Comparison of ENCODE assay signal across 4 worm cellular contexts in genomic region chrIV:11854777-11855176, ce11.
TF ChIP-seq lines count a peak whose summit lies in the region.

TSS of gene tag-30 (minus strand) at chrIV:11855159.

TF ChIP-seq in whole organism, L1 larva, 84 proteins besides CTCF, POLR2A, EP300 and RAD21 (continued from another document and continues in another):
- TF ChIP-seq unc-98 (GFP tag; IDR thresholded peaks at IDR 0.05; lab: Robert Waterston, UW) = no peak
- no peak for TF ChIP-seq fkh-4 (tag; optimal IDR thresholded peaks at IDR 0.05; lab: Kevin White, UChicago; ENCODE audit: borderline replicate concordance)
- no peak for TF ChIP-seq ets-5 (GFP tag; IDR thresholded peaks at IDR 0.05; lab: Robert Waterston, UW)
- TF ChIP-seq nhr-237 (tag; optimal IDR thresholded peaks at IDR 0.05; lab: Kevin White, UChicago) = no peak
- TF ChIP-seq swsn-7 (tag; optimal IDR thresholded peaks at IDR 0.05; lab: Kevin White, UChicago) = peak; percentile 35
- TF ChIP-seq nhr-90 (tag; optimal IDR thresholded peaks at IDR 0.05; lab: Kevin White, UChicago; ENCODE audit: poor library complexity) = peak; percentile 31
- TF ChIP-seq pag-3 (tag; optimal IDR thresholded peaks at IDR 0.05; lab: Kevin White, UChicago; ENCODE audit: borderline replicate concordance, insufficient read depth) = no peak
- peak; percentile 40 for TF ChIP-seq rnt-1 (tag; optimal IDR thresholded peaks at IDR 0.05; lab: Kevin White, UChicago)
- TF ChIP-seq C16A3.4 (tag; optimal IDR thresholded peaks at IDR 0.05; lab: Kevin White, UChicago) = peak; percentile 67
- no peak for TF ChIP-seq ceh-90 (tag; optimal IDR thresholded peaks at IDR 0.05; lab: Kevin White, UChicago)
- peak; percentile 46 for TF ChIP-seq nhr-20 (tag; optimal IDR thresholded peaks at IDR 0.05; lab: Kevin White, UChicago)
- TF ChIP-seq mep-1 (tag; optimal IDR thresholded peaks at IDR 0.05; lab: Kevin White, UChicago) = no peak
- no peak for TF ChIP-seq ces-1 (GFP tag; optimal IDR thresholded peaks at IDR 0.05; lab: Kevin White, UChicago)
- no peak for TF ChIP-seq sox-4 (tag; optimal IDR thresholded peaks at IDR 0.05; lab: Kevin White, UChicago)
- no peak for TF ChIP-seq ztf-4 (tag; optimal IDR thresholded peaks at IDR 0.05; lab: Kevin White, UChicago)
- no peak for TF ChIP-seq nhr-85 (tag; lab: Kevin White, UChicago)
- no peak for TF ChIP-seq hlh-17 (GFP tag; optimal IDR thresholded peaks at IDR 0.05; lab: Kevin White, UChicago; ENCODE audit: borderline replicate concordance)
- no peak for TF ChIP-seq sup-37 (GFP tag; optimal IDR thresholded peaks at IDR 0.05; lab: Kevin White, UChicago)
- TF ChIP-seq grh-1 (GFP tag; IDR thresholded peaks at IDR 0.05; lab: Robert Waterston, UW) = no peak
- no peak for TF ChIP-seq zip-4 (GFP tag; optimal IDR thresholded peaks at IDR 0.05; lab: Kevin White, UChicago)
- peak; percentile 81 for TF ChIP-seq lin-14 (GFP tag; optimal IDR thresholded peaks at IDR 0.05; lab: Kevin White, UChicago)
- no peak for TF ChIP-seq efl-3 (GFP tag; optimal IDR thresholded peaks at IDR 0.05; lab: Kevin White, UChicago)
- TF ChIP-seq fkh-8 (tag; optimal IDR thresholded peaks at IDR 0.05; lab: Kevin White, UChicago) = no peak
- TF ChIP-seq nhr-71 (tag; optimal IDR thresholded peaks at IDR 0.05; lab: Kevin White, UChicago) = peak; percentile 67
- TF ChIP-seq nhr-19 (GFP tag; conservative IDR thresholded peaks at IDR 0.05; lab: Robert Waterston, UW) = no peak
- no peak for TF ChIP-seq nhr-76 (tag; optimal IDR thresholded peaks at IDR 0.05; lab: Kevin White, UChicago)
- no peak for TF ChIP-seq sptf-1 (tag; optimal IDR thresholded peaks at IDR 0.05; lab: Kevin White, UChicago)
- no peak for TF ChIP-seq blmp-1 (tag; optimal IDR thresholded peaks at IDR 0.05; lab: Kevin White, UChicago)
- TF ChIP-seq lsy-2 (tag; optimal IDR thresholded peaks at IDR 0.05; lab: Kevin White, UChicago) = peak in 1 of 2 experiments; percentile 70
- no peak for TF ChIP-seq aly-2 (tag; optimal IDR thresholded peaks at IDR 0.05; lab: Kevin White, UChicago)
- TF ChIP-seq snpc-4 (tag; optimal IDR thresholded peaks at IDR 0.05; lab: Kevin White, UChicago) = no peak
- TF ChIP-seq unc-62 (GFP tag; optimal IDR thresholded peaks at IDR 0.05; lab: Kevin White, UChicago) = no peak
- no peak for TF ChIP-seq unc-86 (tag; optimal IDR thresholded peaks at IDR 0.05; lab: Kevin White, UChicago)
- TF ChIP-seq tbx-2 (tag; optimal IDR thresholded peaks at IDR 0.05; lab: Kevin White, UChicago) = peak; percentile 37

TF ChIP-seq in whole organism, L3 larva, 47 proteins besides CTCF, POLR2A, EP300 and RAD21 (continued from another document):
- TF ChIP-seq aly-2 (tag; optimal IDR thresholded peaks at IDR 0.05; lab: Kevin White, UChicago) (no peak), ceh-9 (tag; optimal IDR thresholded peaks at IDR 0.05; lab: Kevin White, UChicago) (no peak), ama-1 (optimal IDR thresholded peaks at IDR 0.05; lab: Kevin White, UChicago) (no peak), nhr-25 (tag; optimal IDR thresholded peaks at IDR 0.05; lab: Kevin White, UChicago) (peak; percentile 24), lsy-12 (tag; optimal IDR thresholded peaks at IDR 0.05; lab: Kevin White, UChicago) (no peak), R02D3.7 (tag; optimal IDR thresholded peaks at IDR 0.05; lab: Kevin White, UChicago) (no peak), eor-1 (tag; optimal IDR thresholded peaks at IDR 0.05; lab: Kevin White, UChicago) (no peak), nhr-28 (tag; optimal IDR thresholded peaks at IDR 0.05; lab: Kevin White, UChicago) (no peak), snpc-4 (tag; optimal IDR thresholded peaks at IDR 0.05; lab: Kevin White, UChicago) (peak; percentile 76), elt-1 (tag; optimal IDR thresholded peaks at IDR 0.05; lab: Kevin White, UChicago) (no peak), nhr-43 (tag; optimal IDR thresholded peaks at IDR 0.05; lab: Kevin White, UChicago; ENCODE audit: poor library complexity, severe bottlenecking) (peak; percentile 10), lin-39 (tag; optimal IDR thresholded peaks at IDR 0.05; lab: Kevin White, UChicago) (peak; percentile 12), pqm-1 (tag; optimal IDR thresholded peaks at IDR 0.05; lab: Kevin White, UChicago) (no peak), fos-1 (tag; optimal IDR thresholded peaks at IDR 0.05; lab: Kevin White, UChicago) (no peak), pha-4 (tag; optimal IDR thresholded peaks at IDR 0.05; lab: Kevin White, UChicago) (peak; percentile 96), tbx-2 (tag; optimal IDR thresholded peaks at IDR 0.05; lab: Kevin White, UChicago) (no peak), zag-1 (tag; optimal IDR thresholded peaks at IDR 0.05; lab: Kevin White, UChicago) (no peak), nhr-76 (tag; optimal IDR thresholded peaks at IDR 0.05; lab: Kevin White, UChicago) (no peak), hmg-11 (tag; optimal IDR thresholded peaks at IDR 0.05; lab: Kevin White, UChicago) (no peak), unc-62 (GFP tag; optimal IDR thresholded peaks at IDR 0.05; lab: Kevin White, UChicago) (no peak), nfya-1 (tag; optimal IDR thresholded peaks at IDR 0.05; lab: Kevin White, UChicago; ENCODE audit: insufficient read depth) (no peak), unc-39 (tag; optimal IDR thresholded peaks at IDR 0.05; lab: Kevin White, UChicago) (no peak)

TF ChIP-seq in whole organism, L4 larva, 104 proteins besides CTCF, POLR2A, EP300 and RAD21 (continued from another document):
- TF ChIP-seq F10B5.3 (tag; optimal IDR thresholded peaks at IDR 0.05; lab: Kevin White, UChicago) (no peak), rbr-2 (tag; optimal IDR thresholded peaks at IDR 0.05; lab: Kevin White, UChicago) (peak; percentile 22), hmg-1.1 (GFP tag; IDR thresholded peaks at IDR 0.05; lab: Robert Waterston, UW) (0 out of 2 replicates have a peak, but pooled peaks have one; percentile 43), D1046.2 (GFP tag; IDR thresholded peaks at IDR 0.05; lab: Robert Waterston, UW) (no peak), snpc-4 (tag; optimal IDR thresholded peaks at IDR 0.05; lab: Kevin White, UChicago) (no peak), mep-1 (tag; optimal IDR thresholded peaks at IDR 0.05; lab: Kevin White, UChicago) (peak; percentile 61), dpl-1 (GFP tag; optimal IDR thresholded peaks at IDR 0.05; lab: Kevin White, UChicago) (peak; percentile 62), pha-4 (GFP tag; IDR thresholded peaks at IDR 0.05; lab: Robert Waterston, UW) (peak; percentile 15; the same call in 1 of the 2 replicates), pha-4 (tag; optimal IDR thresholded peaks at IDR 0.05; lab: Kevin White, UChicago) (peak; percentile 91), lin-39 (tag; optimal IDR thresholded peaks at IDR 0.05; lab: Kevin White, UChicago) (no peak), php-3 (GFP tag; IDR thresholded peaks at IDR 0.05; lab: Robert Waterston, UW) (no peak), pqm-1 (tag; optimal IDR thresholded peaks at IDR 0.05; lab: Kevin White, UChicago) (no peak), daf-16 (GFP tag; optimal IDR thresholded peaks at IDR 0.05; lab: Kevin White, UChicago) (no peak), daf-16 (tag; optimal IDR thresholded peaks at IDR 0.05; lab: Kevin White, UChicago) (peak; percentile 79), F49E8.2 (tag; optimal IDR thresholded peaks at IDR 0.05; lab: Kevin White, UChicago; ENCODE audit: borderline replicate concordance) (no peak), Y48G9A.11 (GFP tag; IDR thresholded peaks at IDR 0.05; lab: Robert Waterston, UW) (no peak), unc-39 (tag; optimal IDR thresholded peaks at IDR 0.05; lab: Kevin White, UChicago) (no peak), hlh-11 (tag; optimal IDR thresholded peaks at IDR 0.05; lab: Kevin White, UChicago) (peak; percentile 36), unc-62 (GFP tag; optimal IDR thresholded peaks at IDR 0.05 in 1 of 2; lab: Kevin White, UChicago) (no peak), unc-62 (tag; optimal IDR thresholded peaks at IDR 0.05; lab: Kevin White, UChicago) (no peak), cey-2 (tag; optimal IDR thresholded peaks at IDR 0.05; lab: Kevin White, UChicago; ENCODE audit: borderline replicate concordance, insufficient read depth) (no peak), snpc-1.2 (GFP tag; IDR thresholded peaks at IDR 0.05; lab: Robert Waterston, UW) (no peak), zfp-2 (tag; optimal IDR thresholded peaks at IDR 0.05; lab: Kevin White, UChicago) (no peak), nhr-77 (tag; optimal IDR thresholded peaks at IDR 0.05; lab: Kevin White, UChicago) (peak; percentile 46), R02D3.7 (tag; optimal IDR thresholded peaks at IDR 0.05; lab: Kevin White, UChicago) (no peak), dve-1 (tag; optimal IDR thresholded peaks at IDR 0.05; lab: Kevin White, UChicago; ENCODE audit: insufficient read depth) (peak; percentile 75), ama-1 (optimal IDR thresholded peaks at IDR 0.05; lab: Kevin White, UChicago) (peak; percentile 3), spr-1 (tag; optimal IDR thresholded peaks at IDR 0.05; lab: Kevin White, UChicago) (no peak), set-16 (GFP tag; IDR thresholded peaks at IDR 0.05; lab: Robert Waterston, UW) (no peak), nhr-102 (tag; optimal IDR thresholded peaks at IDR 0.05; lab: Kevin White, UChicago) (no peak), hlh-30 (tag; optimal IDR thresholded peaks at IDR 0.05; lab: Kevin White, UChicago; ENCODE audit: insufficient read depth) (peak; percentile 88)

TF ChIP-seq in whole organism, young adult, 124 proteins besides CTCF, POLR2A, EP300 and RAD21 (continued from another document and continues in another):
- no peak for TF ChIP-seq pha-4 (tag; optimal IDR thresholded peaks at IDR 0.05; lab: Kevin White, UChicago)
- no peak for TF ChIP-seq chd-7 (tag; optimal IDR thresholded peaks at IDR 0.05; lab: Kevin White, UChicago)
- TF ChIP-seq bed-2 (GFP tag; IDR thresholded peaks at IDR 0.05; lab: Robert Waterston, UW) = no peak
- TF ChIP-seq mxl-1 (tag; optimal IDR thresholded peaks at IDR 0.05; lab: Kevin White, UChicago) = no peak
- peak; percentile 88 for TF ChIP-seq mcd-1 (GFP tag; IDR thresholded peaks at IDR 0.05; lab: Robert Waterston, UW)
- TF ChIP-seq nhr-27 (tag; optimal IDR thresholded peaks at IDR 0.05; lab: Kevin White, UChicago) = no peak
- peak; percentile 25; the same call in 1 of the 2 replicates for TF ChIP-seq hmg-1.2 (GFP tag; IDR thresholded peaks at IDR 0.05; lab: Robert Waterston, UW)
- TF ChIP-seq ztf-26 (tag; optimal IDR thresholded peaks at IDR 0.05; lab: Kevin White, UChicago) = no peak
- TF ChIP-seq snpc-1.3 (tag; optimal IDR thresholded peaks at IDR 0.05; lab: Kevin White, UChicago; ENCODE audit: insufficient read depth) = no peak
- TF ChIP-seq rpc-1 (optimal IDR thresholded peaks at IDR 0.05; lab: Kevin White, UChicago) = no peak
- TF ChIP-seq rpc-1 (tag; optimal IDR thresholded peaks at IDR 0.05; lab: Kevin White, UChicago) = no peak
- no peak for TF ChIP-seq nhr-90 (tag; optimal IDR thresholded peaks at IDR 0.05; lab: Kevin White, UChicago)
- TF ChIP-seq D2030.7 (GFP tag; IDR thresholded peaks at IDR 0.05; lab: Robert Waterston, UW) = no peak
- no peak for TF ChIP-seq madf-8 (GFP tag; conservative IDR thresholded peaks at IDR 0.05; lab: Robert Waterston, UW)
- TF ChIP-seq atf-7 (tag; optimal IDR thresholded peaks at IDR 0.05; lab: Kevin White, UChicago) = no peak
- no peak for TF ChIP-seq aptf-2 (GFP tag; conservative IDR thresholded peaks at IDR 0.05; lab: Robert Waterston, UW)
- TF ChIP-seq lir-1 (GFP tag; conservative IDR thresholded peaks at IDR 0.05; lab: Robert Waterston, UW) = no peak
- TF ChIP-seq fkh-3 (tag; optimal IDR thresholded peaks at IDR 0.05; lab: Kevin White, UChicago) = no peak
- TF ChIP-seq ets-4 (GFP tag; optimal IDR thresholded peaks at IDR 0.05; lab: Kevin White, UChicago) = no peak
- peak in 1 of 2 experiments; percentile 16 for TF ChIP-seq let-607 (tag; optimal IDR thresholded peaks at IDR 0.05; lab: Kevin White, UChicago)
- no peak for TF ChIP-seq ztf-28 (GFP tag; IDR thresholded peaks at IDR 0.05; lab: Robert Waterston, UW)
- TF ChIP-seq snpc-3.4 (tag; optimal IDR thresholded peaks at IDR 0.05; lab: Kevin White, UChicago) = peak; percentile 28
- no peak for TF ChIP-seq lsy-27 (tag; optimal IDR thresholded peaks at IDR 0.05; lab: Kevin White, UChicago; ENCODE audit: borderline replicate concordance, insufficient read depth)
- no peak for TF ChIP-seq F33H1.4 (GFP tag; IDR thresholded peaks at IDR 0.05; lab: Robert Waterston, UW)
- TF ChIP-seq ZK185.1 (tag; optimal IDR thresholded peaks at IDR 0.05; lab: Kevin White, UChicago; ENCODE audit: poor library complexity, severe bottlenecking) = no peak
- TF ChIP-seq ceh-91 (GFP tag; IDR thresholded peaks at IDR 0.05; lab: Robert Waterston, UW) = no peak
- TF ChIP-seq pbrm-1 (GFP tag; IDR thresholded peaks at IDR 0.05; lab: Robert Waterston, UW) = 0 out of 2 replicates have a peak, but pooled peaks have one; percentile 6
- TF ChIP-seq egl-18 (GFP tag; IDR thresholded peaks at IDR 0.05; lab: Robert Waterston, UW) = no peak
- no peak for TF ChIP-seq mes-4 (tag; optimal IDR thresholded peaks at IDR 0.05; lab: Kevin White, UChicago)
- no peak for TF ChIP-seq ceh-100 (GFP tag; IDR thresholded peaks at IDR 0.05; lab: Robert Waterston, UW)
- TF ChIP-seq aptf-3 (GFP tag; IDR thresholded peaks at IDR 0.05; lab: Robert Waterston, UW) = no peak
- TF ChIP-seq rec-8 (tag; optimal IDR thresholded peaks at IDR 0.05; lab: Kevin White, UChicago) = no peak
- no peak for TF ChIP-seq ztf-3 (GFP tag; optimal IDR thresholded peaks at IDR 0.05; lab: Kevin White, UChicago)
- peak; percentile 30; the same call in 1 of the 2 replicates for TF ChIP-seq B0336.3 (GFP tag; IDR thresholded peaks at IDR 0.05; lab: Robert Waterston, UW)
- TF ChIP-seq madf-10 (tag; optimal IDR thresholded peaks at IDR 0.05; lab: Kevin White, UChicago) = no peak
- TF ChIP-seq dox-1 (GFP tag; IDR thresholded peaks at IDR 0.05; lab: Robert Waterston, UW) = no peak
- TF ChIP-seq repo-1 (tag; optimal IDR thresholded peaks at IDR 0.05; lab: Kevin White, UChicago) = no peak
- TF ChIP-seq Y79H2A.3 (GFP tag; conservative IDR thresholded peaks at IDR 0.05; lab: Robert Waterston, UW) = no peak
- peak; percentile 1 for TF ChIP-seq lsl-1 (GFP tag; optimal IDR thresholded peaks at IDR 0.05; lab: Kevin White, UChicago)
- TF ChIP-seq hlh-12 (tag; optimal IDR thresholded peaks at IDR 0.05; lab: Kevin White, UChicago) = no peak
- TF ChIP-seq F52B5.7 (tag; optimal IDR thresholded peaks at IDR 0.05; lab: Kevin White, UChicago) = no peak
- TF ChIP-seq B0261.1 (tag; optimal IDR thresholded peaks at IDR 0.05; lab: Kevin White, UChicago) = no peak
- no peak for TF ChIP-seq ccch-3 (GFP tag; optimal IDR thresholded peaks at IDR 0.05; lab: Kevin White, UChicago)
- no peak for TF ChIP-seq sdz-38 (tag; optimal IDR thresholded peaks at IDR 0.05; lab: Kevin White, UChicago)
- no peak for TF ChIP-seq sea-2 (GFP tag; IDR thresholded peaks at IDR 0.05; lab: Robert Waterston, UW)
- peak; percentile 58 for TF ChIP-seq attf-5 (GFP tag; optimal IDR thresholded peaks at IDR 0.05; lab: Kevin White, UChicago)
- no peak for TF ChIP-seq ztf-18 (tag; optimal IDR thresholded peaks at IDR 0.05; lab: Kevin White, UChicago)
- peak; percentile 16 for TF ChIP-seq hrde-1 (tag; optimal IDR thresholded peaks at IDR 0.05; lab: Kevin White, UChicago; ENCODE audit: borderline replicate concordance)
- TF ChIP-seq tbx-9 (tag; optimal IDR thresholded peaks at IDR 0.05; lab: Kevin White, UChicago; ENCODE audit: borderline replicate concordance) = no peak
- TF ChIP-seq lin-40 (tag; optimal IDR thresholded peaks at IDR 0.05; lab: Kevin White, UChicago) = no peak
- no peak for TF ChIP-seq ama-1 (optimal IDR thresholded peaks at IDR 0.05; lab: Kevin White, UChicago)
- peak in 1 of 2 experiments; percentile 58 for TF ChIP-seq ama-1 (GFP tag; optimal IDR thresholded peaks at IDR 0.05; lab: Kevin White, UChicago)
- no peak for TF ChIP-seq madf-3 (GFP tag; IDR thresholded peaks at IDR 0.05; lab: Robert Waterston, UW)
- TF ChIP-seq Y53G8AR.9 (GFP tag; conservative IDR thresholded peaks at IDR 0.05; lab: Robert Waterston, UW) = 0 out of 2 replicates have a peak, but pooled peaks have one; percentile 45
- TF ChIP-seq F57C9.4 (tag; optimal IDR thresholded peaks at IDR 0.05; lab: Kevin White, UChicago) = no peak
- no peak for TF ChIP-seq snpc-4 (GFP tag; optimal IDR thresholded peaks at IDR 0.05; lab: Kevin White, UChicago)
- peak in 2 of 4 experiments; percentile 8 to 25 for TF ChIP-seq snpc-4 (tag; optimal IDR thresholded peaks at IDR 0.05; lab: Kevin White, UChicago)
- TF ChIP-seq die-1 (tag; optimal IDR thresholded peaks at IDR 0.05; lab: Kevin White, UChicago) = no peak
- TF ChIP-seq zim-3 (tag; optimal IDR thresholded peaks at IDR 0.05; lab: Kevin White, UChicago) = no peak
